Fruit fly (Drosophila melanogaster): ENCODE measurements around the gene CG13670.

dm6 chr3L:8345182-8345581 lies 24.6 kb downstream of the CG13670 start:
- no peak for TF ChIP-seq Myc (optimal IDR thresholded peaks at IDR 0.05)
- no peak for TF ChIP-seq dsf (GFP tag; optimal IDR thresholded peaks at IDR 0.05; ENCODE audit: borderline replicate concordance)
- TF ChIP-seq psq (GFP tag; optimal IDR thresholded peaks at IDR 0.05), result no peak
